Worm (Caenorhabditis elegans) whole organism, L4/young adult: ENCODE data around the gene F14F9.8.

ENCODE experiments used
- W03F9.2 ChIP-seq: fragments of 150-350 bp; optimal IDR thresholded peaks from 2 replicates; lab custom pipeline; 2014; ENCODE audit warnings: missing biosample characterization, missing genetic modification characterization
- dao-5 ChIP-seq: sonication (generic microtip); optimal IDR thresholded peaks from 2 replicates; lab custom pipeline; 2016; ENCODE audit warnings: missing genotype, missing genetic modification characterization, moderate library complexity, missing compliant biosample characterization
- him-1 ChIP-seq: sonication (generic microtip); optimal IDR thresholded peaks from 2 replicates; lab custom pipeline; 2016; ENCODE audit warnings: missing genotype, missing genetic modification reagents, missing genetic modification characterization, missing compliant biosample characterization

DNA sequence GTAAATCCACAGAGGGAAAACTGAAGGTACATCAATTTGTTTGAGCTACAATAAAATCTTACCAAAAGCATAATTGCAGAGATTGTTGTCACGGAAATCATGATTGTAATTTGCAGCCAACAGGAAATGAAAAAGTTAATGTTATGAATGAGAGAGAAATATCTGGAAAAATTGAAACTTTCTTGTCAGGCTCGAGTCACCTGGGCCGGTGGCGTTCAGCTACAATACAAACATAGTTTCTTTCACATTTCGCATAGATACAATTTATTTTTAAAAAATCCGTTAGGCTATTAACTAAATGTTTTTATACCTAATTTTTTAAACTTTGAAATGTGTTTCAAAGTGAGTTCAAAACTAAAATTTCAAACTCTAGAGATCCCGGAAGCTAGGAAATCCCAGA lies 27.5 kb downstream of the F14F9.8 start, which contains the start of gene srx-39:
- no peak for TF ChIP-seq him-1
- no peak for TF ChIP-seq dao-5 (tag; lab: Kevin White, UChicago)
- TF ChIP-seq W03F9.2 (tag; lab: Kevin White, UChicago), result no peak
